Fruit fly (Drosophila melanogaster) whole organism, pupa: ENCODE results near the gene CG42588.
A peak's percentile ranks its signal among the peaks of the same experiment; 100 is the strongest.

Experiments
- CG10348 ChIP-seq: fragments of 200-800 bp; sonication (Bioruptor generic); IDR thresholded peaks from 2 replicates; pipeline ENCODE4 v1.3.6; 2022; ENCODE audit warnings: missing biosample characterization, missing genetic modification characterization
- CG12605 ChIP-seq: fragments of 200-800 bp; sonication (Bioruptor generic); IDR thresholded peaks from 2 replicates; pipeline ENCODE4 v1.3.6; 2022; ENCODE audit warnings: missing biosample characterization, missing genetic modification characterization
- CG13204 ChIP-seq: fragments of 200-800 bp; sonication (Bioruptor generic); optimal IDR thresholded peaks from 2 replicates; lab custom pipeline; 2018; ENCODE audit warnings: missing biosample characterization, mild to moderate bottlenecking, missing genetic modification characterization, moderate library complexity
- CG14655 ChIP-seq: fragments of 200-800 bp; sonication (Bioruptor generic); optimal IDR thresholded peaks from 3 replicates; lab custom pipeline; 2017; ENCODE audit warnings: mild to moderate bottlenecking, missing biosample characterization, missing genetic modification reagents, missing genetic modification characterization
- CG15710 ChIP-seq: fragments of 200-800 bp; sonication (Bioruptor generic); optimal IDR thresholded peaks from 2 replicates; lab custom pipeline; 2018; ENCODE audit warnings: missing biosample characterization, mild to moderate bottlenecking, missing genetic modification characterization, moderate library complexity
- CG17806 ChIP-seq: fragments of 200-800 bp; sonication (Bioruptor generic); optimal IDR thresholded peaks from 2 replicates; lab custom pipeline; 2018; ENCODE audit warnings: missing biosample characterization, mild to moderate bottlenecking, missing genetic modification characterization, moderate library complexity
- CG32121 ChIP-seq: fragments of 200-800 bp; sonication (Bioruptor generic); IDR thresholded peaks from 2 replicates; pipeline ENCODE4 v1.3.6; 2022; ENCODE audit warnings: missing biosample characterization, missing genetic modification characterization
- CG34367 ChIP-seq: fragments of 200-800 bp; sonication (Bioruptor generic); optimal IDR thresholded peaks from 2 replicates; lab custom pipeline; 2018; ENCODE audit warnings: missing biosample characterization, mild to moderate bottlenecking, missing genetic modification characterization
- CG4496 ChIP-seq: fragments of 200-800 bp; sonication (Bioruptor generic); IDR thresholded peaks from 3 replicates; pipeline ENCODE4 v1.3.6; 2022; ENCODE audit warnings: missing biosample characterization, missing genetic modification characterization
- CG8159 ChIP-seq: fragments of 200-800 bp; sonication (Bioruptor generic); optimal IDR thresholded peaks from 3 replicates; lab custom pipeline; 2018; ENCODE audit warnings: missing biosample characterization, mild to moderate bottlenecking, missing genetic modification characterization, moderate library complexity
- CG8301 ChIP-seq: fragments of 200-800 bp; sonication (Bioruptor generic); optimal IDR thresholded peaks from 2 replicates; lab custom pipeline; 2018; ENCODE audit warnings: missing biosample characterization, mild to moderate bottlenecking, missing genetic modification characterization
- CG9948 ChIP-seq: fragments of 200-800 bp; sonication (Bioruptor generic); optimal IDR thresholded peaks from 2 replicates; lab custom pipeline; 2018; ENCODE audit warnings: missing biosample characterization, mild to moderate bottlenecking, missing genetic modification characterization, moderate library complexity
- D1 ChIP-seq: fragments of 200-800 bp; sonication (Bioruptor generic); optimal IDR thresholded peaks from 2 replicates; lab custom pipeline; 2018; ENCODE audit warnings: missing biosample characterization, mild to moderate bottlenecking, missing genetic modification characterization, moderate library complexity
- EcR ChIP-seq: fragments of 200-800 bp; sonication (Bioruptor generic); optimal IDR thresholded peaks from 3 replicates; lab custom pipeline; 2019; ENCODE audit warnings: missing biosample characterization, missing genetic modification characterization, mild to moderate bottlenecking, moderate library complexity, missing genetic modification reagents
- Ets98B ChIP-seq: fragments of 200-800 bp; sonication (Bioruptor generic); IDR thresholded peaks from 2 replicates; pipeline ENCODE4 v1.3.6; 2022; ENCODE audit warnings: missing biosample characterization, missing genetic modification characterization
- Pif1A ChIP-seq: fragments of 200-800 bp; sonication (Bioruptor generic); optimal IDR thresholded peaks from 3 replicates; lab custom pipeline; 2016; ENCODE audit warnings: missing biosample characterization, missing genetic modification characterization
- Pif1B ChIP-seq: fragments of 200-800 bp; sonication (Bioruptor generic); optimal IDR thresholded peaks from 3 replicates; lab custom pipeline; 2016; ENCODE audit warnings: missing biosample characterization, missing genetic modification characterization
- Snoo ChIP-seq: fragments of 200-800 bp; sonication (Bioruptor generic); optimal IDR thresholded peaks from 3 replicates; lab custom pipeline; 2017; ENCODE audit warnings: missing biosample characterization, mild to moderate bottlenecking, missing genetic modification characterization, inconsistent platforms
- fd96Ca ChIP-seq: fragments of 200-800 bp; sonication (Bioruptor generic); IDR thresholded peaks from 3 replicates; pipeline ENCODE4 v1.3.6; 2022; ENCODE audit warnings: missing biosample characterization, missing genetic modification characterization
- gl ChIP-seq: fragments of 200-800 bp; sonication (Bioruptor generic); optimal IDR thresholded peaks from 2 replicates; lab custom pipeline; 2018; ENCODE audit warnings: missing biosample characterization, mild to moderate bottlenecking, missing genetic modification characterization
- rn ChIP-seq: fragments of 200-800 bp; sonication (Bioruptor generic); IDR thresholded peaks from 2 replicates; pipeline ENCODE4 v1.3.6; 2022; ENCODE audit warnings: missing biosample characterization, missing genetic modification characterization

CG42588 gene

dm6 chr3L:12833354-12833753 lies 19.3 kb downstream of the CG42588 start:
- no peak for TF ChIP-seq CG9948
- no peak for TF ChIP-seq CG8159 (tag; lab: Kevin White, UChicago)
- TF ChIP-seq CG14655 (GFP tag; lab: Kevin White, UChicago): no peak
- TF ChIP-seq CG34367 (tag; lab: Kevin White, UChicago): no peak
- TF ChIP-seq Pif1B (GFP tag; lab: Kevin White, UChicago): no peak
- no peak for TF ChIP-seq CG17806 (tag; lab: Kevin White, UChicago)
- no peak for TF ChIP-seq CG8301 (tag; lab: Kevin White, UChicago)
- no peak for TF ChIP-seq CG4496
- no peak for TF ChIP-seq gl (tag; lab: Kevin White, UChicago)
- no peak for TF ChIP-seq fd96Ca
- TF ChIP-seq EcR: no peak
- TF ChIP-seq D1 (tag; lab: Kevin White, UChicago): no peak
- no peak for TF ChIP-seq CG32121
- TF ChIP-seq CG15710 (tag; lab: Kevin White, UChicago): no peak
- no peak for TF ChIP-seq CG12605 (GFP tag; lab: Robert Waterston, UW)
- no peak for TF ChIP-seq Ets98B (GFP tag; lab: Robert Waterston, UW)
- TF ChIP-seq Snoo (tag; lab: Kevin White, UChicago): no peak
- TF ChIP-seq rn (GFP tag; lab: Robert Waterston, UW): no peak
- no peak for TF ChIP-seq CG10348 (GFP tag; lab: Robert Waterston, UW)

- TF ChIP-seq CG9948 (no peak), CG8159 (tag; lab: Kevin White, UChicago) (no peak), CG34367 (tag; lab: Kevin White, UChicago) (no peak), Snoo (tag; lab: Kevin White, UChicago) (no peak), CG10348 (GFP tag; lab: Robert Waterston, UW) (no peak), CG32121 (no peak), fd96Ca (no peak), CG4496 (peak; percentile 63; the same call in 2 of the 3 replicates), Pif1A (GFP tag; lab: Kevin White, UChicago) (no peak), CG13204 (no peak), CG17806 (tag; lab: Kevin White, UChicago) (peak; percentile 3), D1 (tag; lab: Kevin White, UChicago) (peak; percentile 67), CG14655 (GFP tag; lab: Kevin White, UChicago) (no peak), Pif1B (GFP tag; lab: Kevin White, UChicago) (no peak), Ets98B (GFP tag; lab: Robert Waterston, UW) (no peak), CG15710 (tag; lab: Kevin White, UChicago) (no peak), gl (tag; lab: Kevin White, UChicago) (no peak), EcR (peak; percentile 11), CG12605 (GFP tag; lab: Robert Waterston, UW) (no peak), rn (GFP tag; lab: Robert Waterston, UW) (no peak), CG8301 (tag; lab: Kevin White, UChicago) (no peak)
Measured at dm6 chr3L:12833864-12834525, 19.9 kb downstream of the CG42588 start.

DNA sequence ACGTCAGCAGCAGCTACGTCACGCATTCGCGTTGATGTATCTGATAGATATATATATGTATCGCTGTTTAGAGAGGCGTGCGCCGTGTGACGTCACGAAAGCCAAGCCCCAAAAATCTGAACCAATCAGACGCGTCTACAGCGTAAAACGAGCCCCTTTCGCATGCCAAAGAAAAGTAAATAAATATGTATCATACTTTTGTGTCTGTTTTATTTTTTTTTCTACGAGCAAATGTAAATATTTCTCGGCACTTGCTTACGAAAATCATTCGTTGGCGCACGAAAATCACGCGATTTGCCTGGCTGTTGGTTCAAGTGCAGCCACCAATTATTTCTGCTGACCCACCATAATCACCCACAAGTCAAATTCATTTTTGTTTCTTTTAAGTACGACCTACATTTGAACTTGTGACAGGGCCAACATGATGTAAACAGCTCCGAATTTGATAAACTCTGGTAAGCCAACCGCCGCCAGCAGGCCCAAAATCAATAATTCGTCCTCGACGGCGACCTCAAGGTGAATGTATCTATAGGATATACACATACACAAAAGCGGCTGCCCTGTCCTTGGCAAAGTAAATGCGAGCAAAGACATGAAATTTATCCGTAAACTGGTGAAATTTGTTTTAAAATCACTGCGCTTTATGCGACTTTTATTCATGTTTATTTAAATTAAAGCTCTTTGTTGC lies 20.6 kb downstream of the CG42588 start:
- no peak for TF ChIP-seq rn (GFP tag; lab: Robert Waterston, UW)
- TF ChIP-seq CG32121: no peak
- TF ChIP-seq CG34367 (tag; lab: Kevin White, UChicago): no peak
- no peak for TF ChIP-seq gl (tag; lab: Kevin White, UChicago)
- no peak for TF ChIP-seq CG8159 (tag; lab: Kevin White, UChicago)
- TF ChIP-seq Snoo (tag; lab: Kevin White, UChicago): no peak
- no peak for TF ChIP-seq Pif1B (GFP tag; lab: Kevin White, UChicago)
- no peak for TF ChIP-seq CG15710 (tag; lab: Kevin White, UChicago)
- no peak for TF ChIP-seq CG12605 (GFP tag; lab: Robert Waterston, UW)
- TF ChIP-seq CG8301 (tag; lab: Kevin White, UChicago): no peak

DNA sequence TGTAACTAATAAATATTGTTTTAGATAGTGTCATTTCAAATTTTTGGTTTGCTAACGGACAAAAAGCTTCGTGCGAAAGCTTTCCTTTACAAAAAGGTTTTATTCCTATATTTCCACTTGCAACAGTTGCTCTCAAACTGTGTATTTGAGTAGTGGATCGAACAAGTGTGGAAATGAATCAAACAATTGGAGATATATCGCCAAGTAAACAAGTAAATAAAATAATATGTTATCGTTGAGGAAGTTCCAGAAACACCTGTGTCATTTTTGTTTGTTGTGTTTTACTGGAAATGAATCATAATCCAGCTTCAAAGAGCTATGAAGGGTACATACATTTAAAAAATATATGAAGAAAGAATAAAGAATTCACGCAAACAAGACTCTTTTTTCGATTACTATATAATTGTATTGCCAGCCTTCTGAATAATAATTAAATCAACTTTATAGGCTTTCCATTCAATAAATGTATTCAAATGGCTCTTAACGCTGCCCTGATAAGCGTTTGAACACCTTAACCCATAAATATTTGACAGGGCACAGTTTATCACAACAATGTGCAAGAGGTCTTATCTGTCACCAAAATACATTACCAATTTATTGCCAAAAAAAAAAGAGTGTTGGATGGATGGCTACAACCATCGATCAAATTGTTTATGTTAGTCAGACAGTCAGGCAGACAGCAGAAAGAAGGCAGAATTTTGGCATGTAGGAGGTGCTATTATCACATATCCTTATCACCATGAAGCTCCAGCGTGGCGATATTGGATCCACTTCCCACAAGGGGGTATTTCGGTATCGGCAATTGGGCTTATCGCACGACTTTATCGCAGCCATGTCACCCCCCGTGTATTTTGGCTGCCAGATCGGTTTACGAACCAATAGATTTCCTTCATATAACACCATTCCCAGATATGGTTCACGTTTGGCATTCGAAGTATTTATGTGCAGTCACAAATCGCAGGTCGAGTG lies 21.7 kb downstream of the CG42588 start:
- TF ChIP-seq D1 (tag; lab: Kevin White, UChicago) (peak; percentile 65), rn (GFP tag; lab: Robert Waterston, UW) (no peak)

dm6 chr3L:12837196-12837720 lies 23.2 kb downstream of the CG42588 start:
- TF ChIP-seq EcR (peak; percentile 66), CG10348 (GFP tag; lab: Robert Waterston, UW) (no peak), Snoo (tag; lab: Kevin White, UChicago) (no peak), CG8159 (tag; lab: Kevin White, UChicago) (no peak), D1 (tag; lab: Kevin White, UChicago) (no peak), fd96Ca (no peak)
- TF ChIP-seq, all 21 proteins: peak for 1
